Worm (Caenorhabditis elegans) whole organism, L3 larva: ENCODE measurements around the gene ssp-32.

Experiments
- eor-1 ChIP-seq, 2 experiments: fragments of 150-350 bp; optimal IDR thresholded peaks; 2 replicates each; lab custom pipeline; 2014 to 2018; ENCODE audit warnings: missing biosample characterization in 2 of 2, missing genetic modification characterization in 2 of 2
- fkh-2 ChIP-seq: fragments of 150-350 bp; optimal IDR thresholded peaks from 2 replicates; lab custom pipeline; 2014; ENCODE audit warnings: missing biosample characterization, missing genetic modification reagents, missing genetic modification characterization
- nhr-12 ChIP-seq: fragments of 150-350 bp; optimal IDR thresholded peaks from 2 replicates; lab custom pipeline; 2014; ENCODE audit warnings: missing biosample characterization, missing genetic modification characterization
- nhr-237 ChIP-seq: fragments of 150-350 bp; optimal IDR thresholded peaks from 2 replicates; lab custom pipeline; 2014; ENCODE audit warnings: missing biosample characterization, missing genetic modification characterization
- nhr-28 ChIP-seq: fragments of 150-350 bp; optimal IDR thresholded peaks from 2 replicates; lab custom pipeline; 2014; ENCODE audit warnings: missing biosample characterization, missing genetic modification characterization
- pha-4 ChIP-seq: fragments of 150-350 bp; optimal IDR thresholded peaks from 2 replicates; lab custom pipeline; 2014; ENCODE audit warnings: missing biosample characterization, missing genetic modification reagents, missing genetic modification characterization
- sea-2 ChIP-seq: fragments of 150-350 bp; sonication (generic microtip); optimal IDR thresholded peaks from 4 replicates; lab custom pipeline; 2014; ENCODE audit warnings: missing biosample characterization, missing genetic modification reagents, missing genetic modification characterization
- snpc-4 ChIP-seq: fragments of 150-350 bp; optimal IDR thresholded peaks from 2 replicates; lab custom pipeline; 2014; ENCODE audit warnings: missing biosample characterization, missing genetic modification characterization
- ztf-4 ChIP-seq: fragments of 150-350 bp; optimal IDR thresholded peaks from 2 replicates; lab custom pipeline; 2014; ENCODE audit warnings: missing biosample characterization, missing genetic modification characterization

The ssp-32 gene

ce11 chrIV:9943214-9943613 is 48.0 kb downstream of the ssp-32 start:
- TF ChIP-seq snpc-4 (tag; lab: Kevin White, UChicago) (no peak), ztf-4 (tag; lab: Kevin White, UChicago) (no peak), nhr-28 (tag; lab: Kevin White, UChicago) (no peak), eor-1 (tag; optimal IDR thresholded peaks at IDR 0.05; lab: Kevin White, UChicago) (no peak), fkh-2 (no peak), nhr-237 (tag; lab: Kevin White, UChicago) (no peak), nhr-12 (tag; lab: Kevin White, UChicago) (no peak)

- TF ChIP-seq sea-2 (GFP tag; lab: Kevin White, UChicago) (no peak), pha-4 (tag; lab: Kevin White, UChicago) (peak; percentile 78)
These were observed 49.1 kb downstream of the ssp-32 start for ce11 chrIV:9944279-9944678.
